Worm (Caenorhabditis elegans): ENCODE results near the gene nhr-3.

- TF ChIP-seq pag-3 (tag; optimal IDR thresholded peaks at IDR 0.05; ENCODE audit: borderline replicate concordance, insufficient read depth) (no peak), jun-1 (tag; optimal IDR thresholded peaks at IDR 0.05) (no peak), lin-15B (tag; optimal IDR thresholded peaks at IDR 0.05) (no peak), sox-4 (tag; optimal IDR thresholded peaks at IDR 0.05) (no peak), nhr-76 (tag; optimal IDR thresholded peaks at IDR 0.05) (no peak), lin-39 (tag; optimal IDR thresholded peaks at IDR 0.05) (no peak), fkh-4 (tag; optimal IDR thresholded peaks at IDR 0.05; ENCODE audit: borderline replicate concordance) (no peak), alr-1 (tag; optimal IDR thresholded peaks at IDR 0.05; ENCODE audit: borderline replicate concordance) (no peak), unc-86 (tag; optimal IDR thresholded peaks at IDR 0.05) (no peak), zag-1 (tag; optimal IDR thresholded peaks at IDR 0.05) (no peak)
Observed at ce11 chrX:14510358-14510757, 47.9 kb upstream of the nhr-3 start.
